Worm (Caenorhabditis elegans): Measurements from ENCODE around the gene F20D6.15.

ce11 chrV:8171688-8172087, 16.6 kb downstream of the F20D6.15 start:
- TF ChIP-seq ceh-16 (tag; optimal IDR thresholded peaks at IDR 0.05) (no peak), unc-62 (GFP tag; optimal IDR thresholded peaks at IDR 0.05) (no peak), elt-3 (tag; optimal IDR thresholded peaks at IDR 0.05) (no peak), nhr-237 (tag; optimal IDR thresholded peaks at IDR 0.05) (no peak)

Data from whole organism, L2 larva.